Worm (Caenorhabditis elegans) whole organism, L3 larva: ENCODE results near the gene fmi-1.

ENCODE experiments used
- R02D3.7 ChIP-seq: fragments of 150-350 bp; optimal IDR thresholded peaks from 2 replicates; lab custom pipeline; 2014; ENCODE audit warnings: missing biosample characterization, missing genetic modification characterization
- ZK546.5 ChIP-seq: sonication (generic microtip); optimal IDR thresholded peaks from 2 replicates; lab custom pipeline; 2017; ENCODE audit warnings: missing biosample characterization, missing genetic modification characterization
- aly-2 ChIP-seq: fragments of 150-350 bp; optimal IDR thresholded peaks from 2 replicates; lab custom pipeline; 2014; ENCODE audit warnings: missing biosample characterization, missing genetic modification characterization
- ama-1 ChIP-seq: fragments of 150-350 bp; optimal IDR thresholded peaks from 2 replicates; lab custom pipeline; 2018
- ceh-16 ChIP-seq: sonication (generic microtip); optimal IDR thresholded peaks from 2 replicates; lab custom pipeline; 2017; ENCODE audit warnings: missing biosample characterization, missing genetic modification characterization
- ceh-82 ChIP-seq: fragments of 150-350 bp; optimal IDR thresholded peaks from 2 replicates; lab custom pipeline; 2014; ENCODE audit warnings: missing biosample characterization, missing genetic modification characterization
- ceh-9 ChIP-seq: sonication (generic microtip); optimal IDR thresholded peaks from 2 replicates; lab custom pipeline; 2018; ENCODE audit warnings: missing biosample characterization, missing genetic modification characterization
- daf-12 ChIP-seq: fragments of 150-350 bp; optimal IDR thresholded peaks from 2 replicates; lab custom pipeline; 2014; ENCODE audit warnings: missing biosample characterization, missing genetic modification reagents, missing genetic modification characterization
- egl-27 ChIP-seq: sonication (generic microtip); optimal IDR thresholded peaks from 4 replicates; lab custom pipeline; 2017; ENCODE audit warnings: missing biosample characterization, missing genetic modification reagents, missing genetic modification characterization
- egl-5 ChIP-seq: fragments of 150-350 bp; optimal IDR thresholded peaks from 2 replicates; lab custom pipeline; 2017; ENCODE audit warnings: missing biosample characterization, missing genetic modification reagents, missing genetic modification characterization, inconsistent platforms
- elt-1 ChIP-seq: fragments of 150-350 bp; optimal IDR thresholded peaks from 2 replicates; lab custom pipeline; 2014; ENCODE audit warnings: missing biosample characterization, missing genetic modification characterization
- elt-2 ChIP-seq: sonication (generic microtip); optimal IDR thresholded peaks from 2 replicates; lab custom pipeline; 2016; ENCODE audit warnings: missing genetic modification reagents, mild to moderate bottlenecking, missing genetic modification characterization, missing compliant biosample characterization
- elt-3 ChIP-seq, 3 experiments: fragments of 150-350 bp in 1 of 3; sonication (generic microtip) in 2 of 3; optimal IDR thresholded peaks; 2 replicates in 2 of 3; 4 replicates in 1 of 3; lab custom pipeline; 2014 to 2017; ENCODE audit warnings: missing biosample characterization in 3 of 3, missing genetic modification characterization in 3 of 3
- eor-1 ChIP-seq, 2 experiments: fragments of 150-350 bp; optimal IDR thresholded peaks; 2 replicates each; lab custom pipeline; 2014 to 2018; ENCODE audit warnings: missing biosample characterization in 2 of 2, missing genetic modification characterization in 2 of 2
- fkh-10 ChIP-seq: sonication (generic microtip); optimal IDR thresholded peaks from 2 replicates; lab custom pipeline; 2017; ENCODE audit warnings: missing biosample characterization, missing genetic modification reagents, missing genetic modification characterization
- fkh-2 ChIP-seq: fragments of 150-350 bp; optimal IDR thresholded peaks from 2 replicates; lab custom pipeline; 2014; ENCODE audit warnings: missing biosample characterization, missing genetic modification reagents, missing genetic modification characterization
- fos-1 ChIP-seq: fragments of 150-350 bp; optimal IDR thresholded peaks from 2 replicates; lab custom pipeline; 2014; ENCODE audit warnings: missing biosample characterization, missing genetic modification characterization
- hmg-11 ChIP-seq: sonication (generic microtip); optimal IDR thresholded peaks from 2 replicates; lab custom pipeline; 2016; ENCODE audit warnings: missing genetic modification characterization, missing compliant biosample characterization
- jun-1 ChIP-seq: fragments of 150-350 bp; optimal IDR thresholded peaks from 2 replicates; lab custom pipeline; 2014; ENCODE audit warnings: missing biosample characterization, missing genetic modification reagents, missing genetic modification characterization
- lin-15B ChIP-seq: fragments of 150-350 bp; optimal IDR thresholded peaks from 2 replicates; lab custom pipeline; 2014; ENCODE audit warnings: missing biosample characterization, missing genetic modification characterization
- lin-39 ChIP-seq: fragments of 150-350 bp; optimal IDR thresholded peaks from 2 replicates; lab custom pipeline; 2018; ENCODE audit warnings: missing biosample characterization, missing genetic modification reagents, missing genetic modification characterization
- lsy-12 ChIP-seq: sonication (generic microtip); optimal IDR thresholded peaks from 2 replicates; lab custom pipeline; 2016; ENCODE audit warnings: mild to moderate bottlenecking, missing genetic modification characterization, missing compliant biosample characterization
- mml-1 ChIP-seq: fragments of 150-350 bp; sonication (generic microtip); optimal IDR thresholded peaks from 3 replicates; lab custom pipeline; 2014; ENCODE audit warnings: missing biosample characterization, missing genetic modification characterization
- nfya-1 ChIP-seq: sonication (generic microtip); optimal IDR thresholded peaks from 2 replicates; lab custom pipeline; 2017; ENCODE audit warnings: missing genetic modification characterization, mild to moderate bottlenecking, missing compliant biosample characterization, antibody characterized with exemption, moderate library complexity; ENCODE audit not compliant: insufficient read depth
- nhr-11 ChIP-seq: fragments of 150-350 bp; optimal IDR thresholded peaks from 2 replicates; lab custom pipeline; 2014; ENCODE audit warnings: missing biosample characterization, missing genetic modification characterization
- nhr-12 ChIP-seq: fragments of 150-350 bp; optimal IDR thresholded peaks from 2 replicates; lab custom pipeline; 2014; ENCODE audit warnings: missing biosample characterization, missing genetic modification characterization
- nhr-23 ChIP-seq: fragments of 150-350 bp; optimal IDR thresholded peaks from 2 replicates; lab custom pipeline; 2014; ENCODE audit warnings: missing biosample characterization, missing genetic modification reagents, missing genetic modification characterization
- nhr-237 ChIP-seq: fragments of 150-350 bp; optimal IDR thresholded peaks from 2 replicates; lab custom pipeline; 2014; ENCODE audit warnings: missing biosample characterization, missing genetic modification characterization
- nhr-25 ChIP-seq: sonication (generic microtip); optimal IDR thresholded peaks from 2 replicates; lab custom pipeline; 2017; ENCODE audit warnings: missing biosample characterization, missing genetic modification characterization
- nhr-28 ChIP-seq: fragments of 150-350 bp; optimal IDR thresholded peaks from 2 replicates; lab custom pipeline; 2014; ENCODE audit warnings: missing biosample characterization, missing genetic modification characterization
- nhr-43 ChIP-seq: sonication (generic microtip); optimal IDR thresholded peaks from 2 replicates; lab custom pipeline; 2016; ENCODE audit warnings: mild to moderate bottlenecking, missing genetic modification characterization, missing compliant biosample characterization; ENCODE audit not compliant: poor library complexity, severe bottlenecking
- nhr-67 ChIP-seq: fragments of 150-350 bp; optimal IDR thresholded peaks from 2 replicates; lab custom pipeline; 2014; ENCODE audit warnings: missing biosample characterization, missing genetic modification characterization
- pha-4 ChIP-seq: fragments of 150-350 bp; optimal IDR thresholded peaks from 2 replicates; lab custom pipeline; 2014; ENCODE audit warnings: missing biosample characterization, missing genetic modification reagents, missing genetic modification characterization
- sea-2 ChIP-seq: fragments of 150-350 bp; sonication (generic microtip); optimal IDR thresholded peaks from 4 replicates; lab custom pipeline; 2014; ENCODE audit warnings: missing biosample characterization, missing genetic modification reagents, missing genetic modification characterization
- skn-1 ChIP-seq: fragments of 150-350 bp; optimal IDR thresholded peaks from 2 replicates; lab custom pipeline; 2014; ENCODE audit warnings: missing biosample characterization, missing genetic modification characterization
- snpc-4 ChIP-seq: fragments of 150-350 bp; optimal IDR thresholded peaks from 2 replicates; lab custom pipeline; 2014; ENCODE audit warnings: missing biosample characterization, missing genetic modification characterization
- tbx-2 ChIP-seq: sonication (generic microtip); optimal IDR thresholded peaks from 2 replicates; lab custom pipeline; 2016; ENCODE audit warnings: mild to moderate bottlenecking, missing genetic modification characterization, missing compliant biosample characterization
- unc-39 ChIP-seq: sonication (generic microtip); optimal IDR thresholded peaks from 4 replicates; lab custom pipeline; 2017; ENCODE audit warnings: missing biosample characterization, missing genetic modification characterization
- zag-1 ChIP-seq: fragments of 150-350 bp; optimal IDR thresholded peaks from 2 replicates; lab custom pipeline; 2014; ENCODE audit warnings: missing biosample characterization, missing genetic modification characterization
- ztf-11 ChIP-seq: fragments of 150-350 bp; optimal IDR thresholded peaks from 2 replicates; lab custom pipeline; 2014; ENCODE audit warnings: missing biosample characterization, missing genetic modification characterization
- ztf-4 ChIP-seq: fragments of 150-350 bp; optimal IDR thresholded peaks from 2 replicates; lab custom pipeline; 2014; ENCODE audit warnings: missing biosample characterization, missing genetic modification characterization

Gene fmi-1

ce11 chrV:13013158-13013557 is 5.7 kb upstream of the fmi-1 start, which contains the start of gene try-10:
try-10 (minus strand) TSS chrV:13013258.
- TF ChIP-seq ceh-9 (tag; lab: Kevin White, UChicago): no peak
- no peak for TF ChIP-seq daf-12 (tag; lab: Kevin White, UChicago)
- no peak for TF ChIP-seq skn-1 (tag; lab: Kevin White, UChicago)
- TF ChIP-seq nfya-1: no peak
- no peak for TF ChIP-seq unc-39 (tag; lab: Kevin White, UChicago)
- TF ChIP-seq pha-4 (tag; lab: Kevin White, UChicago): no peak
- no peak for TF ChIP-seq elt-2 (tag; lab: Kevin White, UChicago)
- TF ChIP-seq nhr-25: no peak

DNA sequence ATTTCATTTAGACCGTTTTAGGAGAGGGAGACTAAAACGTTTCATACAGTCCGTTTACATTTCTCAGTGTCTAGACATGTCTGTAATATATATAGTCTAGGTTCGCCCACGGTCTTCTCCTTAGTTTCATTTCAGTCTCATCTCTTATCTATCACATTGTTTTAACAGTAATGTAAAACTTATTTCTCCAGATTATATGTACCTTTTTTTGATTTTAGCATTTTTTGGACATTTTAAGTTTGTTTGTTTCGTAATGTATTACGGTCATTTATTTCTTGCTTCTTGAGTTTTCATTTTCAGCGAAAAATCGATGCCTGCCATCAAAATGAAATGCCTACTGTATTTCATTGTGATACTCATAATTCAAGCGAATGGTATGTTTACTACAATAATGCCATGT is 5.0 kb upstream of the fmi-1 start, which contains the start of gene F15B9.6:
Gene F15B9.6, plus strand, starts transcription at position 301 of the 400 bp plus-strand sequence.
- TF ChIP-seq eor-1 (tag; optimal IDR thresholded peaks at IDR 0.05; lab: Kevin White, UChicago) (no peak), ceh-9 (tag; lab: Kevin White, UChicago) (no peak)

ce11 chrV:13018233-13018632 is 628 bp upstream of the fmi-1 start:
- no peak for TF ChIP-seq sea-2
- TF ChIP-seq nhr-23 (tag; lab: Kevin White, UChicago): no peak
- TF ChIP-seq nhr-43 (tag; lab: Kevin White, UChicago): no peak
- TF ChIP-seq zag-1 (tag; lab: Kevin White, UChicago): no peak
- no peak for TF ChIP-seq fkh-2
- TF ChIP-seq nhr-11 (tag; lab: Kevin White, UChicago): no peak
- no peak for TF ChIP-seq nhr-28
- TF ChIP-seq aly-2: no peak
- TF ChIP-seq nhr-67: no peak
- TF ChIP-seq mml-1 (tag; lab: Kevin White, UChicago): no peak
- TF ChIP-seq lsy-12 (tag; lab: Kevin White, UChicago): no peak
- TF ChIP-seq lin-15B: no peak
- no peak for TF ChIP-seq hmg-11 (tag; lab: Kevin White, UChicago)
- TF ChIP-seq elt-3 (tag; optimal IDR thresholded peaks at IDR 0.05; lab: Kevin White, UChicago): no peak
- TF ChIP-seq nfya-1: no peak
- no peak for TF ChIP-seq jun-1
- TF ChIP-seq egl-5 (tag; lab: Kevin White, UChicago): no peak
- TF ChIP-seq ZK546.5 (tag; lab: Kevin White, UChicago): no peak
- TF ChIP-seq ceh-82: no peak

DNA sequence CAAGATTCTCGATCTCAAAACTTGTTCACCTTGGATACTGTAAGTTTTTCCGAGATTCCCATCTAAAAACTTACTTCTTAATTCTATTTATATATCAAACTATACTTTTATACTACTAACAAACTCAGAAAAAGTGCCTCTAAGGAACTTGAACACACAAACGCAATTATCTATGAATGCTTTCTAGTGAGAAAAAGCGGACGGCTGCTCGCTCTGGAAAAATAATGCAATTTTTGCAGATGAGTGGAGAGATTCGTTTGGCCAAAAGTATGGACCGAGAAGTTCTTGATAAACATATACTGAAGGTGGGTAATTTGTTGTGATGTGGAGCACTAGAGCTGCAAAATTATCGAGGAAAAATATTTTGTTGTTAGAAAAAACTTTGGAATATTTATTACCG is 1.2 kb downstream of the fmi-1 start:
- TF ChIP-seq lin-39 (no peak), unc-39 (tag; lab: Kevin White, UChicago) (no peak), sea-2 (no peak), fos-1 (tag; lab: Kevin White, UChicago) (no peak), aly-2 (no peak), nhr-11 (tag; lab: Kevin White, UChicago) (no peak), nhr-12 (tag; lab: Kevin White, UChicago) (no peak), ztf-4 (tag; lab: Kevin White, UChicago) (no peak), egl-27 (tag; lab: Kevin White, UChicago) (no peak), ama-1 (lab: Kevin White, UChicago) (no peak), ztf-11 (tag; lab: Kevin White, UChicago) (no peak), tbx-2 (tag; lab: Kevin White, UChicago) (no peak), snpc-4 (tag; lab: Kevin White, UChicago) (no peak), mml-1 (tag; lab: Kevin White, UChicago) (no peak), pha-4 (tag; lab: Kevin White, UChicago) (no peak), ceh-82 (no peak)

- TF ChIP-seq ceh-16 (tag; lab: Kevin White, UChicago): no peak
- no peak for TF ChIP-seq R02D3.7 (tag; lab: Kevin White, UChicago)
- TF ChIP-seq eor-1 (tag; optimal IDR thresholded peaks at IDR 0.05; lab: Kevin White, UChicago): no peak
- TF ChIP-seq unc-39 (tag; lab: Kevin White, UChicago): no peak
- no peak for TF ChIP-seq pha-4 (tag; lab: Kevin White, UChicago)
- TF ChIP-seq nhr-67: no peak
- no peak for TF ChIP-seq ztf-4 (tag; lab: Kevin White, UChicago)
- no peak for TF ChIP-seq fkh-10 (GFP tag; lab: Kevin White, UChicago)
- no peak for TF ChIP-seq elt-1 (tag; lab: Kevin White, UChicago)
- TF ChIP-seq nhr-237: no peak
- TF ChIP-seq skn-1 (tag; lab: Kevin White, UChicago): no peak
- TF ChIP-seq nhr-23 (tag; lab: Kevin White, UChicago): no peak
- TF ChIP-seq fkh-2: no peak
- no peak for TF ChIP-seq lin-39
- TF ChIP-seq tbx-2 (tag; lab: Kevin White, UChicago): no peak
Measured at ce11 chrV:13020638-13021037, 1.8 kb downstream of the fmi-1 start.
